Fruit fly (Drosophila melanogaster): Measurements from ENCODE around the gene Snoo.

Gene Snoo

dm6 chr2L:8009283-8010211, 25.6 kb upstream of the Snoo start, which contains the start of gene CG12560 (continued):
- TF ChIP-seq CkIIα-i1 (GFP tag; IDR thresholded peaks at IDR 0.05): no peak
- TF ChIP-seq oc (tag; optimal IDR thresholded peaks at IDR 0.05): no peak
- no peak for TF ChIP-seq lmd (GFP tag; IDR thresholded peaks at IDR 0.05)
- no peak for TF ChIP-seq Lpt (GFP tag; optimal IDR thresholded peaks at IDR 0.05)
- TF ChIP-seq CG2129 (GFP tag; IDR thresholded peaks at IDR 0.05; ENCODE audit: partially characterized antibody): no peak
- no peak for TF ChIP-seq danr (GFP tag; IDR thresholded peaks at IDR 0.05)
- no peak for TF ChIP-seq CG14050 (GFP tag; IDR thresholded peaks at IDR 0.05)
- no peak for TF ChIP-seq CG4282 (GFP tag; optimal IDR thresholded peaks at IDR 0.05)
- TF ChIP-seq NfI (GFP tag; optimal IDR thresholded peaks at IDR 0.05): peak; percentile 12
- no peak for TF ChIP-seq Oaz (GFP tag; IDR thresholded peaks at IDR 0.05)
- TF ChIP-seq Gsc (GFP tag; IDR thresholded peaks at IDR 0.05): no peak
- TF ChIP-seq CG1602 (GFP tag; optimal IDR thresholded peaks at IDR 0.05): no peak
- TF ChIP-seq slp2 (GFP tag; optimal IDR thresholded peaks at IDR 0.05): no peak
- peak; percentile 8 for TF ChIP-seq HmgZ (tag; optimal IDR thresholded peaks at IDR 0.05)
- no peak for TF ChIP-seq Atf3 (GFP tag; optimal IDR thresholded peaks at IDR 0.05)
- TF ChIP-seq ranshi (GFP tag; IDR thresholded peaks at IDR 0.05): peak; percentile 37; the same call in 1 of the 2 replicates
- no peak for TF ChIP-seq tin (GFP tag; optimal IDR thresholded peaks at IDR 0.05)
- TF ChIP-seq tx (GFP tag; optimal IDR thresholded peaks at IDR 0.05): no peak
- no peak for TF ChIP-seq Drgx (GFP tag; IDR thresholded peaks at IDR 0.05)
- TF ChIP-seq Asciz (GFP tag; optimal IDR thresholded peaks at IDR 0.05): no peak
- TF ChIP-seq knrl (GFP tag; IDR thresholded peaks at IDR 0.05; ENCODE audit: partially characterized antibody): no peak
- peak in 1 of 2 experiments; percentile 8 for TF ChIP-seq Pdp1 (GFP tag; optimal IDR thresholded peaks at IDR 0.05)
- no peak for TF ChIP-seq unc-4 (GFP tag; IDR thresholded peaks at IDR 0.05; ENCODE audit: partially characterized antibody)
- TF ChIP-seq zen (tag; optimal IDR thresholded peaks at IDR 0.05): no peak
- TF ChIP-seq org-1 (GFP tag; optimal IDR thresholded peaks at IDR 0.05): no peak
- TF ChIP-seq CG6765 (GFP tag; optimal IDR thresholded peaks at IDR 0.05): no peak
- TF ChIP-seq CG17802 (tag; optimal IDR thresholded peaks at IDR 0.05): no peak
- TF ChIP-seq stc (GFP tag; IDR thresholded peaks at IDR 0.05): no peak; the same call in 1 of the 2 replicates
- TF ChIP-seq CG6689 (GFP tag; IDR thresholded peaks at IDR 0.05): peak; percentile 23; the same call in 1 of the 2 replicates
- peak; percentile 68 for TF ChIP-seq CG32772 (GFP tag; IDR thresholded peaks at IDR 0.05)
- peak; percentile 78 for TF ChIP-seq sd (tag; optimal IDR thresholded peaks at IDR 0.05)
- TF ChIP-seq crp (GFP tag; optimal IDR thresholded peaks at IDR 0.05): no peak
- TF ChIP-seq Fer3 (tag; optimal IDR thresholded peaks at IDR 0.05): no peak
- TF ChIP-seq CG6683 (GFP tag; optimal IDR thresholded peaks at IDR 0.05): no peak
- TF ChIP-seq ash1 (GFP tag; optimal IDR thresholded peaks at IDR 0.05): no peak
- peak; percentile 2 for TF ChIP-seq CG13123 (GFP tag; optimal IDR thresholded peaks at IDR 0.05)
- TF ChIP-seq dimm (GFP tag; IDR thresholded peaks at IDR 0.05): no peak
- TF ChIP-seq bsh (GFP tag; optimal IDR thresholded peaks at IDR 0.05): peak in 1 of 2 experiments; percentile 27
- TF ChIP-seq Nf-YB (GFP tag; optimal IDR thresholded peaks at IDR 0.05): no peak
- TF ChIP-seq pita (GFP tag; optimal IDR thresholded peaks at IDR 0.05): no peak
- TF ChIP-seq Fer2 (tag; optimal IDR thresholded peaks at IDR 0.05): no peak
- no peak for TF ChIP-seq shn (GFP tag; optimal IDR thresholded peaks at IDR 0.05)
- no peak for TF ChIP-seq fu2 (GFP tag; optimal IDR thresholded peaks at IDR 0.05)
- TF ChIP-seq CG1832 (GFP tag; optimal IDR thresholded peaks at IDR 0.05): no peak
- no peak for TF ChIP-seq kni (GFP tag; optimal IDR thresholded peaks at IDR 0.05)
- TF ChIP-seq cwo (GFP tag; optimal IDR thresholded peaks at IDR 0.05): no peak
- TF ChIP-seq Sin3A (optimal IDR thresholded peaks at IDR 0.05): no peak
- peak; percentile 78 for TF ChIP-seq grn (GFP tag; optimal IDR thresholded peaks at IDR 0.05)
- TF ChIP-seq CG17359 (tag; optimal IDR thresholded peaks at IDR 0.05): no peak

Data from whole organism, embryonic.